Worm (Caenorhabditis elegans) whole organism, young adult: ENCODE results near the gene Y39A1A.21.

Source experiments
- B0019.2 ChIP-seq: fragments of 200-800 bp; sonication (Bioruptor generic); conservative IDR thresholded peaks from 2 replicates; pipeline ENCODE4 v1.3.6; 2022; ENCODE audit warnings: missing genetic modification reagents, missing genetic modification characterization, missing compliant biosample characterization
- B0035.1 ChIP-seq: sonication (generic microtip); optimal IDR thresholded peaks from 2 replicates; lab custom pipeline; 2016; ENCODE audit warnings: missing genetic modification characterization, mild to moderate bottlenecking, missing compliant biosample characterization, missing genotype, missing genetic modification reagents
- B0261.1 ChIP-seq: sonication (generic microtip); optimal IDR thresholded peaks from 2 replicates; lab custom pipeline; 2016; ENCODE audit warnings: mild to moderate bottlenecking, missing genetic modification characterization, moderate library complexity, missing compliant biosample characterization
- B0336.3 ChIP-seq: fragments of 200-800 bp; sonication (Bioruptor generic); IDR thresholded peaks from 2 replicates; pipeline ENCODE4 v1.3.6; 2022; ENCODE audit warnings: missing genetic modification characterization, missing compliant biosample characterization
- D2030.7 ChIP-seq: fragments of 200-800 bp; sonication (Bioruptor generic); IDR thresholded peaks from 2 replicates; pipeline ENCODE4 v1.3.6; 2022; ENCODE audit warnings: missing genetic modification reagents, missing genetic modification characterization, missing compliant biosample characterization
- F23B12.7 ChIP-seq: sonication (generic microtip); optimal IDR thresholded peaks from 2 replicates; lab custom pipeline; 2017; ENCODE audit warnings: missing genetic modification characterization, mild to moderate bottlenecking, missing compliant biosample characterization, antibody characterized with exemption, moderate library complexity; ENCODE audit not compliant: insufficient read depth
- F33H1.4 ChIP-seq: fragments of 200-800 bp; sonication (Bioruptor generic); IDR thresholded peaks from 2 replicates; pipeline ENCODE4 v1.3.6; 2022; ENCODE audit warnings: missing genetic modification reagents, missing genetic modification characterization, missing compliant biosample characterization
- F37B4.10 ChIP-seq: fragments of 200-800 bp; sonication (Bioruptor generic); IDR thresholded peaks from 2 replicates; pipeline ENCODE4 v1.3.6; 2022; ENCODE audit warnings: missing genetic modification characterization, missing compliant biosample characterization
- F39B2.1 ChIP-seq: fragments of 200-800 bp; sonication (Bioruptor generic); IDR thresholded peaks from 2 replicates; pipeline ENCODE4 v1.3.6; 2022; ENCODE audit warnings: missing genetic modification reagents, missing genetic modification characterization, missing compliant biosample characterization
- F49E8.2 ChIP-seq: sonication (generic microtip); optimal IDR thresholded peaks from 3 replicates; lab custom pipeline; 2017; ENCODE audit warnings: missing genetic modification characterization, mild to moderate bottlenecking, missing compliant biosample characterization, antibody characterized with exemption, moderate library complexity; ENCODE audit not compliant: insufficient read depth
- F57C9.4 ChIP-seq: sonication (generic microtip); optimal IDR thresholded peaks from 2 replicates; lab custom pipeline; 2017; ENCODE audit warnings: mild to moderate bottlenecking, missing genetic modification characterization, missing compliant biosample characterization
- T26A5.8 ChIP-seq: sonication (generic microtip); optimal IDR thresholded peaks from 2 replicates; lab custom pipeline; 2016; ENCODE audit warnings: missing genetic modification characterization, missing compliant biosample characterization
- Y53F4B.3 ChIP-seq: fragments of 200-800 bp; sonication (Bioruptor generic); IDR thresholded peaks from 2 replicates; pipeline ENCODE4 v1.3.6; 2022; ENCODE audit warnings: missing genetic modification reagents, missing genetic modification characterization, missing compliant biosample characterization
- Y53G8AR.9 ChIP-seq: fragments of 200-800 bp; sonication (Bioruptor generic); conservative IDR thresholded peaks from 2 replicates; pipeline ENCODE4 v1.3.6; 2022; ENCODE audit warnings: missing genetic modification reagents, missing genetic modification characterization, missing compliant biosample characterization
- ZK185.1 ChIP-seq: sonication (generic microtip); optimal IDR thresholded peaks from 2 replicates; lab custom pipeline; 2016; ENCODE audit warnings: mild to moderate bottlenecking, missing genetic modification characterization, missing compliant biosample characterization; ENCODE audit not compliant: poor library complexity, severe bottlenecking
- aptf-3 ChIP-seq: fragments of 200-800 bp; sonication (Bioruptor generic); IDR thresholded peaks from 2 replicates; pipeline ENCODE4 v1.3.6; 2022; ENCODE audit warnings: missing genetic modification characterization, missing compliant biosample characterization
- attf-3 ChIP-seq: fragments of 200-800 bp; sonication (Bioruptor generic); conservative IDR thresholded peaks from 2 replicates; pipeline ENCODE4 v1.3.6; 2022; ENCODE audit warnings: missing genetic modification reagents, missing genetic modification characterization, missing compliant biosample characterization
- ccch-3 ChIP-seq: fragments of 200-800 bp; sonication (Bioruptor generic); optimal IDR thresholded peaks from 2 replicates; lab custom pipeline; 2018; ENCODE audit warnings: mild to moderate bottlenecking, missing genetic modification characterization, missing compliant biosample characterization
- cebp-1 ChIP-seq, 2 experiments: fragments of 200-800 bp in 1 of 2; sonication (Bioruptor generic) in 1 of 2; sonication (generic microtip) in 1 of 2; IDR thresholded peaks in 1 of 2; optimal IDR thresholded peaks in 1 of 2; 2 replicates each; pipeline versions ENCODE4 v1.3.6 to Lab custom; 2017 to 2022; ENCODE audit warnings: missing compliant biosample characterization in 2 of 2, missing genetic modification characterization in 2 of 2, mild to moderate bottlenecking in 1 of 2, missing genetic modification reagents in 1 of 2, moderate library complexity in 1 of 2
- chd-7 ChIP-seq: sonication (generic microtip); optimal IDR thresholded peaks from 2 replicates; lab custom pipeline; 2016; ENCODE audit warnings: mild to moderate bottlenecking, missing genetic modification characterization, moderate library complexity, missing compliant biosample characterization
- die-1 ChIP-seq: sonication (generic microtip); optimal IDR thresholded peaks from 2 replicates; lab custom pipeline; 2016; ENCODE audit warnings: missing genotype, mild to moderate bottlenecking, missing genetic modification characterization, missing compliant biosample characterization
- fkh-3 ChIP-seq: sonication (generic microtip); optimal IDR thresholded peaks from 2 replicates; lab custom pipeline; 2016; ENCODE audit warnings: mild to moderate bottlenecking, missing genetic modification characterization, missing compliant biosample characterization
- gei-17 ChIP-seq: fragments of 200-800 bp; sonication (Bioruptor generic); optimal IDR thresholded peaks from 2 replicates; lab custom pipeline; 2018; ENCODE audit warnings: mild to moderate bottlenecking, missing genetic modification characterization, missing compliant biosample characterization
- hlh-12 ChIP-seq: sonication (generic microtip); optimal IDR thresholded peaks from 2 replicates; lab custom pipeline; 2016; ENCODE audit warnings: missing genetic modification characterization, missing compliant biosample characterization
- hmg-1.2 ChIP-seq: fragments of 200-800 bp; sonication (Bioruptor generic); IDR thresholded peaks from 2 replicates; pipeline ENCODE4 v1.3.6; 2022; ENCODE audit warnings: missing genetic modification reagents, missing genetic modification characterization, missing compliant biosample characterization
- lin-40 ChIP-seq: sonication (generic microtip); optimal IDR thresholded peaks from 2 replicates; lab custom pipeline; 2016; ENCODE audit warnings: missing genetic modification characterization, mild to moderate bottlenecking, missing compliant biosample characterization, missing genotype, missing genetic modification reagents
- lin-54 ChIP-seq: fragments of 200-800 bp; sonication (Bioruptor generic); optimal IDR thresholded peaks from 2 replicates; lab custom pipeline; 2018; ENCODE audit warnings: mild to moderate bottlenecking, missing genetic modification characterization, missing compliant biosample characterization
- lir-1 ChIP-seq: fragments of 200-800 bp; sonication (Bioruptor generic); conservative IDR thresholded peaks from 2 replicates; pipeline ENCODE4 v1.3.6; 2022; ENCODE audit warnings: missing genetic modification reagents, missing genetic modification characterization, missing compliant biosample characterization
- madf-10 ChIP-seq: sonication (generic microtip); optimal IDR thresholded peaks from 2 replicates; lab custom pipeline; 2016; ENCODE audit warnings: mild to moderate bottlenecking, missing genetic modification characterization, missing compliant biosample characterization
- madf-6 ChIP-seq: fragments of 200-800 bp; sonication (Bioruptor generic); IDR thresholded peaks from 2 replicates; pipeline ENCODE4 v1.3.6; 2022; ENCODE audit warnings: missing genetic modification reagents, missing genetic modification characterization, missing compliant biosample characterization
- mcd-1 ChIP-seq: fragments of 200-800 bp; sonication (Bioruptor generic); IDR thresholded peaks from 2 replicates; pipeline ENCODE4 v1.3.6; 2022; ENCODE audit warnings: missing genetic modification reagents, missing genetic modification characterization, missing compliant biosample characterization
- mxl-1 ChIP-seq: sonication (generic microtip); optimal IDR thresholded peaks from 2 replicates; lab custom pipeline; 2016; ENCODE audit warnings: missing genetic modification characterization, missing compliant biosample characterization
- nfya-1 ChIP-seq: sonication (generic microtip); optimal IDR thresholded peaks from 2 replicates; lab custom pipeline; 2017; ENCODE audit warnings: antibody characterized with exemption, missing compliant biosample characterization, missing genetic modification characterization, borderline replicate concordance; ENCODE audit not compliant: insufficient read depth
- nfyb-1 ChIP-seq: fragments of 200-800 bp; sonication (Bioruptor generic); IDR thresholded peaks from 2 replicates; pipeline ENCODE4 v1.3.6; 2022; ENCODE audit warnings: missing genetic modification reagents, missing genetic modification characterization, missing compliant biosample characterization
- pha-4 ChIP-seq: fragments of 150-350 bp; sonication (generic microtip); optimal IDR thresholded peaks from 2 replicates; lab custom pipeline; 2014; ENCODE audit warnings: missing biosample characterization, missing genetic modification reagents, missing genetic modification characterization
- rcor-1 ChIP-seq: fragments of 200-800 bp; sonication (Bioruptor generic); IDR thresholded peaks from 2 replicates; pipeline ENCODE4 v1.3.6; 2022; ENCODE audit warnings: missing genetic modification reagents, missing genetic modification characterization, missing compliant biosample characterization
- repo-1 ChIP-seq: sonication (generic microtip); optimal IDR thresholded peaks from 2 replicates; lab custom pipeline; 2017; ENCODE audit warnings: mild to moderate bottlenecking, missing genetic modification characterization, missing compliant biosample characterization
- snpc-3.4 ChIP-seq: sonication (generic microtip); optimal IDR thresholded peaks from 2 replicates; lab custom pipeline; 2017; ENCODE audit warnings: missing genetic modification characterization, mild to moderate bottlenecking, missing compliant biosample characterization, antibody characterized with exemption, moderate library complexity, missing genotype, missing genetic modification reagents
- snpc-4 ChIP-seq, 5 experiments: fragments of 150-350 bp in 1 of 5; sonication (generic microtip) in 4 of 5; optimal IDR thresholded peaks; 2 replicates each; lab custom pipeline; 2014 to 2018; ENCODE audit warnings: missing genetic modification characterization in 5 of 5, missing biosample characterization in 3 of 5, antibody characterized with exemption in 2 of 5, mild to moderate bottlenecking in 2 of 5, missing compliant biosample characterization in 2 of 5, missing genotype in 2 of 5, moderate library complexity in 2 of 5, missing genetic modification reagents in 1 of 5
- tlf-1 ChIP-seq: fragments of 200-800 bp; sonication (Bioruptor generic); optimal IDR thresholded peaks from 2 replicates; lab custom pipeline; 2018; ENCODE audit warnings: mild to moderate bottlenecking, missing genetic modification characterization, missing compliant biosample characterization
- unc-62 ChIP-seq: fragments of 150-350 bp; optimal IDR thresholded peaks from 2 replicates; lab custom pipeline; 2014; ENCODE audit warnings: missing biosample characterization, missing genetic modification reagents, missing genetic modification characterization
- xnd-1 ChIP-seq: sonication (generic microtip); optimal IDR thresholded peaks from 2 replicates; lab custom pipeline; 2016; ENCODE audit warnings: missing genotype, missing genetic modification reagents, missing genetic modification characterization, missing compliant biosample characterization
- ztf-18 ChIP-seq: sonication (generic microtip); optimal IDR thresholded peaks from 2 replicates; lab custom pipeline; 2016; ENCODE audit warnings: missing genotype, mild to moderate bottlenecking, missing genetic modification characterization, missing compliant biosample characterization
- ztf-22 ChIP-seq: fragments of 200-800 bp; sonication (Bioruptor generic); optimal IDR thresholded peaks from 2 replicates; lab custom pipeline; 2018; ENCODE audit warnings: mild to moderate bottlenecking, missing genetic modification characterization, moderate library complexity, missing compliant biosample characterization
- ztf-25 ChIP-seq: fragments of 200-800 bp; sonication (Bioruptor generic); IDR thresholded peaks from 2 replicates; pipeline ENCODE4 v1.3.6; 2022; ENCODE audit warnings: missing genetic modification reagents, missing genetic modification characterization, missing compliant biosample characterization
- ztf-26 ChIP-seq: sonication (generic microtip); optimal IDR thresholded peaks from 2 replicates; lab custom pipeline; 2017; ENCODE audit warnings: missing genetic modification characterization, missing compliant biosample characterization
- ztf-3 ChIP-seq: fragments of 200-800 bp; sonication (Bioruptor generic); optimal IDR thresholded peaks from 2 replicates; lab custom pipeline; 2018; ENCODE audit warnings: mild to moderate bottlenecking, missing genetic modification characterization, missing compliant biosample characterization

The Y39A1A.21 gene

ce11 chrIII:10706972-10707438, at the start of gene Y39A1A.21, which contains the start of gene Y39A1A.22 (continued):
- TF ChIP-seq rcor-1 (GFP tag; lab: Robert Waterston, UW) (peak; percentile 79), ztf-18 (tag; lab: Kevin White, UChicago) (peak; percentile 99), nfya-1 (no peak), F39B2.1 (no peak), gei-17 (GFP tag; lab: Kevin White, UChicago) (no peak), Y53F4B.3 (no peak), mxl-1 (no peak), F23B12.7 (tag; lab: Kevin White, UChicago) (peak; percentile 55), hlh-12 (tag; lab: Kevin White, UChicago) (no peak), ztf-22 (GFP tag; lab: Kevin White, UChicago) (no peak), lir-1 (peak; percentile 11; the same call in 1 of the 2 replicates), unc-62 (GFP tag; lab: Kevin White, UChicago) (no peak), pha-4 (tag; lab: Kevin White, UChicago) (peak; percentile 2), F57C9.4 (tag; lab: Kevin White, UChicago) (no peak), madf-10 (tag; lab: Kevin White, UChicago) (peak; percentile 16), T26A5.8 (tag; lab: Kevin White, UChicago) (no peak), mcd-1 (peak; percentile 89), ztf-25 (no peak), B0019.2 (GFP tag; lab: Robert Waterston, UW) (peak; percentile 58; the same call in 1 of the 2 replicates), ztf-3 (no peak), repo-1 (tag; lab: Kevin White, UChicago) (peak; percentile 37), D2030.7 (GFP tag; lab: Robert Waterston, UW) (peak; percentile 42; the same call in 1 of the 2 replicates), lin-40 (tag; lab: Kevin White, UChicago) (peak; percentile 80), B0336.3 (GFP tag; lab: Robert Waterston, UW) (peak; percentile 70), ccch-3 (GFP tag; lab: Kevin White, UChicago) (no peak), snpc-3.4 (tag; lab: Kevin White, UChicago) (peak; percentile 56), B0261.1 (tag; lab: Kevin White, UChicago) (no peak), B0035.1 (tag; lab: Kevin White, UChicago) (no peak), xnd-1 (peak; percentile 63), attf-3 (GFP tag; lab: Robert Waterston, UW) (0 out of 2 replicates have a peak, but pooled peaks have one; percentile 31), F37B4.10 (no peak), madf-6 (peak; percentile 84), ZK185.1 (tag; lab: Kevin White, UChicago) (peak; percentile 79), cebp-1 (GFP tag; IDR thresholded peaks at IDR 0.05; lab: Robert Waterston, UW) (no peak), cebp-1 (tag; optimal IDR thresholded peaks at IDR 0.05; lab: Kevin White, UChicago) (peak; percentile 83), lin-54 (GFP tag; lab: Kevin White, UChicago) (peak; percentile 80), tlf-1 (GFP tag; lab: Kevin White, UChicago) (peak; percentile 69), hmg-1.2 (GFP tag; lab: Robert Waterston, UW) (peak; percentile 46), snpc-4 (GFP tag; optimal IDR thresholded peaks at IDR 0.05; lab: Kevin White, UChicago) (no peak), snpc-4 (tag; optimal IDR thresholded peaks at IDR 0.05; lab: Kevin White, UChicago) (peak; percentile 40 to 59 (median 48)), F49E8.2 (tag; lab: Kevin White, UChicago) (no peak), ztf-26 (tag; lab: Kevin White, UChicago) (peak; percentile 41), chd-7 (tag; lab: Kevin White, UChicago) (peak; percentile 50), fkh-3 (no peak), F33H1.4 (GFP tag; lab: Robert Waterston, UW) (peak; percentile 74), nfyb-1 (GFP tag; lab: Robert Waterston, UW) (peak; percentile 88), Y53G8AR.9 (GFP tag; lab: Robert Waterston, UW) (peak; percentile 91), die-1 (tag; lab: Kevin White, UChicago) (no peak), aptf-3 (GFP tag; lab: Robert Waterston, UW) (no peak)
